Worm (Caenorhabditis elegans) whole organism, late embryonic: ENCODE data around the gene pals-33.

Experiments
- C08G9.2 ChIP-seq: sonication (generic microtip); optimal IDR thresholded peaks from 2 replicates; lab custom pipeline; 2016; ENCODE audit warnings: mild to moderate bottlenecking, missing genetic modification characterization, moderate library complexity, missing compliant biosample characterization
- C38D4.7 ChIP-seq: fragments of 200-800 bp; sonication (Bioruptor generic); optimal IDR thresholded peaks from 2 replicates; lab custom pipeline; 2018; ENCODE audit warnings: mild to moderate bottlenecking, missing genetic modification characterization, moderate library complexity, missing compliant biosample characterization
- F13H6.1 ChIP-seq: sonication (generic microtip); optimal IDR thresholded peaks from 2 replicates; lab custom pipeline; 2016; ENCODE audit warnings: missing genetic modification characterization, missing compliant biosample characterization
- Y22D7AL.16 ChIP-seq: sonication (generic microtip); optimal IDR thresholded peaks from 2 replicates; lab custom pipeline; 2016; ENCODE audit warnings: missing genetic modification characterization, missing compliant biosample characterization
- ama-1 ChIP-seq: fragments of 150-350 bp; optimal IDR thresholded peaks from 2 replicates; lab custom pipeline; 2014
- ceh-19 ChIP-seq: fragments of 200-800 bp; sonication (Bioruptor generic); optimal IDR thresholded peaks from 2 replicates; lab custom pipeline; 2018; ENCODE audit warnings: mild to moderate bottlenecking, missing genetic modification characterization, missing compliant biosample characterization
- ceh-2 ChIP-seq: sonication (generic microtip); optimal IDR thresholded peaks from 2 replicates; lab custom pipeline; 2016; ENCODE audit warnings: missing genotype, missing genetic modification characterization, missing compliant biosample characterization
- ceh-22 ChIP-seq: sonication (generic microtip); optimal IDR thresholded peaks from 2 replicates; lab custom pipeline; 2017; ENCODE audit warnings: missing biosample characterization, missing genetic modification characterization
- ceh-31 ChIP-seq: sonication (generic microtip); optimal IDR thresholded peaks from 2 replicates; lab custom pipeline; 2016; ENCODE audit warnings: missing genetic modification characterization, missing compliant biosample characterization
- ceh-34 ChIP-seq: sonication (generic microtip); optimal IDR thresholded peaks from 2 replicates; lab custom pipeline; 2016; ENCODE audit warnings: mild to moderate bottlenecking, missing genetic modification characterization, missing compliant biosample characterization
- ceh-45 ChIP-seq: fragments of 200-800 bp; sonication (Bioruptor generic); IDR thresholded peaks from 2 replicates; pipeline ENCODE4 v1.3.6; 2022; ENCODE audit warnings: missing genetic modification reagents, missing genetic modification characterization, missing compliant biosample characterization
- ceh-48 ChIP-seq: sonication (generic microtip); optimal IDR thresholded peaks from 2 replicates; lab custom pipeline; 2016; ENCODE audit warnings: missing genetic modification characterization, inconsistent platforms, missing compliant biosample characterization
- che-1 ChIP-seq: sonication (generic microtip); optimal IDR thresholded peaks from 2 replicates; lab custom pipeline; 2016; ENCODE audit warnings: mild to moderate bottlenecking, missing genetic modification characterization, missing compliant biosample characterization
- elt-2 ChIP-seq: sonication (generic microtip); optimal IDR thresholded peaks from 2 replicates; lab custom pipeline; 2016; ENCODE audit warnings: missing genetic modification reagents, missing genetic modification characterization, missing compliant biosample characterization
- eyg-1 ChIP-seq: sonication (generic microtip); optimal IDR thresholded peaks from 2 replicates; lab custom pipeline; 2016; ENCODE audit warnings: missing genotype, missing genetic modification characterization, missing compliant biosample characterization
- fkh-10 ChIP-seq: fragments of 150-350 bp; optimal IDR thresholded peaks from 2 replicates; lab custom pipeline; 2014; ENCODE audit warnings: missing biosample characterization, missing genetic modification reagents, missing genetic modification characterization
- gmeb-2 ChIP-seq: sonication (generic microtip); optimal IDR thresholded peaks from 2 replicates; lab custom pipeline; 2016; ENCODE audit warnings: missing genetic modification characterization, inconsistent platforms, missing compliant biosample characterization
- lim-6 ChIP-seq: sonication (generic microtip); optimal IDR thresholded peaks from 2 replicates; lab custom pipeline; 2016; ENCODE audit warnings: missing genetic modification characterization, missing compliant biosample characterization
- lin-11 ChIP-seq: fragments of 200-800 bp; sonication (Bioruptor generic); optimal IDR thresholded peaks from 2 replicates; lab custom pipeline; 2018; ENCODE audit warnings: mild to moderate bottlenecking, missing genetic modification characterization, missing compliant biosample characterization
- madf-2 ChIP-seq: sonication (generic microtip); optimal IDR thresholded peaks from 2 replicates; lab custom pipeline; 2017; ENCODE audit warnings: missing genetic modification characterization, missing compliant biosample characterization
- nfya-1 ChIP-seq: sonication (generic microtip); optimal IDR thresholded peaks from 2 replicates; lab custom pipeline; 2017; ENCODE audit warnings: missing genetic modification characterization, mild to moderate bottlenecking, missing compliant biosample characterization, antibody characterized with exemption, moderate library complexity
- pqm-1 ChIP-seq: sonication (generic microtip); optimal IDR thresholded peaks from 2 replicates; lab custom pipeline; 2016; ENCODE audit warnings: missing genetic modification characterization, missing compliant biosample characterization
- ref-2 ChIP-seq: sonication (generic microtip); optimal IDR thresholded peaks from 2 replicates; lab custom pipeline; 2016; ENCODE audit warnings: missing genetic modification characterization, missing compliant biosample characterization
- rnt-1 ChIP-seq: sonication (generic microtip); optimal IDR thresholded peaks from 2 replicates; lab custom pipeline; 2016; ENCODE audit warnings: missing genetic modification characterization, missing compliant biosample characterization
- sdc-2 ChIP-seq: sonication (generic microtip); optimal IDR thresholded peaks from 2 replicates; lab custom pipeline; 2016; ENCODE audit warnings: missing genotype, missing genetic modification characterization, missing compliant biosample characterization
- tbx-2 ChIP-seq: sonication (generic microtip); optimal IDR thresholded peaks from 2 replicates; lab custom pipeline; 2016; ENCODE audit warnings: missing genetic modification characterization, missing compliant biosample characterization
- tbx-7 ChIP-seq: sonication (generic microtip); optimal IDR thresholded peaks from 2 replicates; lab custom pipeline; 2016; ENCODE audit warnings: missing genotype, missing genetic modification characterization, missing compliant biosample characterization
- ttx-3 ChIP-seq: sonication (generic microtip); optimal IDR thresholded peaks from 2 replicates; lab custom pipeline; 2016; ENCODE audit warnings: missing genetic modification reagents, missing genetic modification characterization, missing compliant biosample characterization
- unc-3 ChIP-seq, 2 experiments: fragments of 200-800 bp in 1 of 2; sonication (Bioruptor generic) in 1 of 2; sonication (generic microtip) in 1 of 2; conservative IDR thresholded peaks in 1 of 2; optimal IDR thresholded peaks in 1 of 2; 2 replicates each; pipeline versions ENCODE4 v1.3.6 to Lab custom; 2016 to 2022; ENCODE audit warnings: missing compliant biosample characterization in 2 of 2, missing genetic modification characterization in 2 of 2, missing genetic modification reagents in 1 of 2
- unc-42 ChIP-seq: sonication (generic microtip); optimal IDR thresholded peaks from 2 replicates; lab custom pipeline; 2016; ENCODE audit warnings: missing genotype, missing genetic modification characterization, missing compliant biosample characterization
- unc-55 ChIP-seq: sonication (generic microtip); optimal IDR thresholded peaks from 2 replicates; lab custom pipeline; 2017; ENCODE audit warnings: missing biosample characterization, missing genetic modification reagents, missing genetic modification characterization
- zip-5 ChIP-seq: sonication (generic microtip); optimal IDR thresholded peaks from 2 replicates; lab custom pipeline; 2016; ENCODE audit warnings: missing genetic modification characterization, missing compliant biosample characterization
- ztf-16 ChIP-seq: sonication (generic microtip); optimal IDR thresholded peaks from 2 replicates; lab custom pipeline; 2017; ENCODE audit warnings: missing genetic modification characterization, missing compliant biosample characterization

The pals-33 gene

DNA sequence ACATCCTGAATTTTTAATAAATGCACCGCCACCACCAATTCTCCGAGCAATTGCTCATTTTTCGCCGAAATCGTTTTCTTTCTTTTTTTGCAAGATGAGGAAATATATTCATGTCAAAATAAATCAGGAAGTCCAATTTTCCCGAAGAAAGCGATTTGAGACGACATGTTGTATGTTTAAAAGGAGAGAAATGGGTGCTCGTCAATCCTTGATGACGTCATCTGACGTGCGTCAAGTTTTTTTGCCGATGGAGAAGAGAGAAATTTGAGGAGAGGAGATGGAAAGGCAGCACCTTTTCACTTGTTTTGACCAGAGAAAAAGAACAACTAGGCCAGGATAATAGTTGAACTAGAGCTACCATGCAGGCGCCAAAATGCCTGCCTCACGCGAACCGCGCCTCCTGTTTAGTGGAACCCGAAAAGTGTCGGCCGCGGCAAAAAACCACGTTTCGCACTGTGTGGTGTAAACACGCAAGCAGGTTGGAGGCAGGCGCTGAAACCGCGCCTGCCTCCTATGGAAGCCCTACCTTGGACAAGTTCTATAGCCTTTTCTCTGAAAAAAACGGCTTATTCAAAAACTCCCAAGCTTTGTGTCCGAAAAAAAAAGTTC is 43.2 kb downstream of the pals-33 start:
- TF ChIP-seq che-1 (tag; lab: Kevin White, UChicago) (no peak), unc-42 (tag; lab: Kevin White, UChicago) (peak; percentile 35), ceh-48 (tag; lab: Kevin White, UChicago) (no peak)

ce11 chrV:3717751-3718150 is 44.6 kb downstream of the pals-33 start:
- TF ChIP-seq che-1 (tag; lab: Kevin White, UChicago) (no peak), unc-55 (GFP tag; lab: Kevin White, UChicago) (no peak), C08G9.2 (peak; percentile 21), nfya-1 (peak; percentile 38), fkh-10 (no peak), unc-42 (tag; lab: Kevin White, UChicago) (peak; percentile 28), sdc-2 (tag; lab: Kevin White, UChicago) (peak; percentile 10), lim-6 (tag; lab: Kevin White, UChicago) (peak; percentile 68), ceh-34 (tag; lab: Kevin White, UChicago) (no peak), ceh-31 (tag; lab: Kevin White, UChicago) (peak; percentile 39), tbx-2 (tag; lab: Kevin White, UChicago) (peak; percentile 35)

DNA sequence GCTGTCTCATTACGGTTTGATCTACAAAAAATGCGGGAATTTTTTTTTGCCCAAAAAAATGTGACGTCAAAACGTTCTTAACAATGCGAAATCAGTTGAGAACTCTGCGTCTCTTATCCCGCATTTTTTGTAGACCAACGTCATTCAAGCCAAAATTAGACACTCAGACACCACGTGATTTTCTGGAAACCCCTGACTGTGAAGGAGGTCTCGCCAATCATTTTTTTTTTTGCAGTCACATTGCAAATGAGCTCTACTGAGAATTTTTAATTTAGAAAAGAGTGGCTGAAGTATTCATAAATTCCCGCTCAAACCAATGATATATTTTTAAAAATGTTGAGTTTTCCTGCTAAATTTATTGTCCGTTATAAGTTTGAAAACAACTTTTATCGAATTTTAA is 45.3 kb downstream of the pals-33 start:
- TF ChIP-seq ref-2 (tag; lab: Kevin White, UChicago) (no peak), unc-42 (tag; lab: Kevin White, UChicago) (no peak), pqm-1 (tag; lab: Kevin White, UChicago) (no peak), madf-2 (tag; lab: Kevin White, UChicago) (no peak), ceh-31 (tag; lab: Kevin White, UChicago) (no peak), Y22D7AL.16 (tag; lab: Kevin White, UChicago) (no peak), C38D4.7 (GFP tag; lab: Kevin White, UChicago) (no peak), ceh-45 (GFP tag; lab: Robert Waterston, UW) (no peak), unc-3 (GFP tag; conservative IDR thresholded peaks at IDR 0.05; lab: Robert Waterston, UW) (no peak), unc-3 (tag; optimal IDR thresholded peaks at IDR 0.05; lab: Kevin White, UChicago) (no peak), ttx-3 (tag; lab: Kevin White, UChicago) (no peak), unc-55 (GFP tag; lab: Kevin White, UChicago) (no peak), ceh-34 (tag; lab: Kevin White, UChicago) (no peak), gmeb-2 (no peak), tbx-7 (tag; lab: Kevin White, UChicago) (no peak), ceh-2 (tag; lab: Kevin White, UChicago) (no peak), lin-11 (tag; lab: Kevin White, UChicago) (no peak), ceh-22 (tag; lab: Kevin White, UChicago) (no peak), ztf-16 (tag; lab: Kevin White, UChicago) (no peak), ama-1 (lab: Kevin White, UChicago) (no peak), F13H6.1 (tag; lab: Kevin White, UChicago) (no peak)

- TF ChIP-seq ceh-45 (GFP tag; lab: Robert Waterston, UW), result no peak
- TF ChIP-seq ceh-22 (tag; lab: Kevin White, UChicago), result no peak
- TF ChIP-seq ceh-19 (GFP tag; lab: Kevin White, UChicago), result no peak
- no peak for TF ChIP-seq zip-5 (tag; lab: Kevin White, UChicago)
- TF ChIP-seq Y22D7AL.16 (tag; lab: Kevin White, UChicago), result no peak
- TF ChIP-seq tbx-2 (tag; lab: Kevin White, UChicago), result no peak
- TF ChIP-seq elt-2 (tag; lab: Kevin White, UChicago), result no peak
- TF ChIP-seq eyg-1, result no peak
- TF ChIP-seq unc-3 (GFP tag; conservative IDR thresholded peaks at IDR 0.05; lab: Robert Waterston, UW), result no peak
- TF ChIP-seq unc-3 (tag; optimal IDR thresholded peaks at IDR 0.05; lab: Kevin White, UChicago), result no peak
- no peak for TF ChIP-seq unc-55 (GFP tag; lab: Kevin White, UChicago)
- TF ChIP-seq rnt-1 (tag; lab: Kevin White, UChicago), result no peak
Observed at ce11 chrV:3724772-3725171, 51.6 kb downstream of the pals-33 start, which contains the start of gene str-30. Gene str-30 (plus strand): TSS chrV:3725072.
